Worm (Caenorhabditis elegans) whole organism, late embryonic: Measurements from ENCODE around the gene F08F1.4.

ENCODE experiments used
- C38D4.7 ChIP-seq: fragments of 200-800 bp; sonication (Bioruptor generic); optimal IDR thresholded peaks from 2 replicates; lab custom pipeline; 2018; ENCODE audit warnings: mild to moderate bottlenecking, missing genetic modification characterization, moderate library complexity, missing compliant biosample characterization
- ama-1 ChIP-seq: fragments of 150-350 bp; optimal IDR thresholded peaks from 2 replicates; lab custom pipeline; 2014
- ceh-18 ChIP-seq: sonication (generic microtip); optimal IDR thresholded peaks from 2 replicates; lab custom pipeline; 2016; ENCODE audit warnings: missing genetic modification characterization, missing compliant biosample characterization
- ceh-48 ChIP-seq: sonication (generic microtip); optimal IDR thresholded peaks from 2 replicates; lab custom pipeline; 2016; ENCODE audit warnings: missing genetic modification characterization, inconsistent platforms, missing compliant biosample characterization
- che-1 ChIP-seq: sonication (generic microtip); optimal IDR thresholded peaks from 2 replicates; lab custom pipeline; 2016; ENCODE audit warnings: mild to moderate bottlenecking, missing genetic modification characterization, missing compliant biosample characterization
- elt-2 ChIP-seq: sonication (generic microtip); optimal IDR thresholded peaks from 2 replicates; lab custom pipeline; 2016; ENCODE audit warnings: missing genetic modification reagents, missing genetic modification characterization, missing compliant biosample characterization
- ets-4 ChIP-seq: sonication (generic microtip); optimal IDR thresholded peaks from 2 replicates; lab custom pipeline; 2016; ENCODE audit warnings: missing genetic modification characterization, missing compliant biosample characterization
- gmeb-2 ChIP-seq: sonication (generic microtip); optimal IDR thresholded peaks from 2 replicates; lab custom pipeline; 2016; ENCODE audit warnings: missing genetic modification characterization, inconsistent platforms, missing compliant biosample characterization
- hlh-13 ChIP-seq: fragments of 200-800 bp; sonication (Bioruptor generic); optimal IDR thresholded peaks from 2 replicates; lab custom pipeline; 2018; ENCODE audit warnings: mild to moderate bottlenecking, missing genetic modification characterization, missing compliant biosample characterization
- hlh-15 ChIP-seq: sonication (generic microtip); optimal IDR thresholded peaks from 2 replicates; lab custom pipeline; 2016; ENCODE audit warnings: missing genetic modification characterization, missing compliant biosample characterization
- mec-3 ChIP-seq: sonication (generic microtip); optimal IDR thresholded peaks from 2 replicates; lab custom pipeline; 2016; ENCODE audit warnings: borderline replicate concordance, missing genetic modification characterization, missing compliant biosample characterization
- nhr-232 ChIP-seq: sonication (generic microtip); optimal IDR thresholded peaks from 2 replicates; lab custom pipeline; 2016; ENCODE audit warnings: missing genetic modification characterization, missing compliant biosample characterization
- pax-1 ChIP-seq: fragments of 150-350 bp; optimal IDR thresholded peaks from 2 replicates; lab custom pipeline; 2014; ENCODE audit warnings: missing biosample characterization, missing genetic modification characterization
- pha-4 ChIP-seq: fragments of 150-350 bp; optimal IDR thresholded peaks from 2 replicates; lab custom pipeline; 2018; ENCODE audit warnings: missing biosample characterization, missing genetic modification reagents, missing genetic modification characterization
- unc-42 ChIP-seq: sonication (generic microtip); optimal IDR thresholded peaks from 2 replicates; lab custom pipeline; 2016; ENCODE audit warnings: missing genotype, missing genetic modification characterization, missing compliant biosample characterization

The F08F1.4 gene

ce11 chrX:8457314-8457713, 44.1 kb downstream of the F08F1.4 start, which contains the start of gene F16F9.3 (continued):
- no peak for TF ChIP-seq pha-4 (tag; lab: Kevin White, UChicago)
- no peak for TF ChIP-seq pax-1 (tag; lab: Kevin White, UChicago)

- TF ChIP-seq hlh-13 (GFP tag; lab: Kevin White, UChicago): no peak
- TF ChIP-seq che-1 (tag; lab: Kevin White, UChicago): no peak
- no peak for TF ChIP-seq mec-3 (tag; lab: Kevin White, UChicago)
- no peak for TF ChIP-seq C38D4.7
- no peak for TF ChIP-seq gmeb-2 (tag; lab: Kevin White, UChicago)
- TF ChIP-seq ceh-18: no peak
- TF ChIP-seq ama-1 (lab: Kevin White, UChicago): no peak
- TF ChIP-seq, all 69 proteins: peak for 0
Measured at ce11 chrX:8459789-8460188, 46.6 kb downstream of the F08F1.4 start.

ce11 chrX:8460958-8461357, 47.7 kb downstream of the F08F1.4 start:
- TF ChIP-seq ceh-48: no peak
- TF ChIP-seq ets-4: no peak
- TF ChIP-seq nhr-232 (tag; lab: Kevin White, UChicago): no peak
- no peak for TF ChIP-seq unc-42 (tag; lab: Kevin White, UChicago)
- TF ChIP-seq elt-2 (tag; lab: Kevin White, UChicago): no peak
- TF ChIP-seq, all 69 proteins: peak for 0

- no peak for TF ChIP-seq hlh-15 (tag; lab: Kevin White, UChicago)
- TF ChIP-seq, all 69 proteins: peak for 0
Measured at ce11 chrX:8463085-8463645, 49.9 kb downstream of the F08F1.4 start, which contains the start of gene F16F9.4. Gene F16F9.4 (minus strand): TSS chrX:8463360.
